Fruit fly (Drosophila melanogaster) whole organism, larva: Measurements from ENCODE around the gene Sap30.

Experiments
- noc ChIP-seq: fragments of 200-800 bp; sonication (Bioruptor generic); optimal IDR thresholded peaks from 3 replicates; lab custom pipeline; 2019; ENCODE audit warnings: missing biosample characterization, mild to moderate bottlenecking, missing genetic modification characterization, moderate library complexity

Gene Sap30

DNA sequence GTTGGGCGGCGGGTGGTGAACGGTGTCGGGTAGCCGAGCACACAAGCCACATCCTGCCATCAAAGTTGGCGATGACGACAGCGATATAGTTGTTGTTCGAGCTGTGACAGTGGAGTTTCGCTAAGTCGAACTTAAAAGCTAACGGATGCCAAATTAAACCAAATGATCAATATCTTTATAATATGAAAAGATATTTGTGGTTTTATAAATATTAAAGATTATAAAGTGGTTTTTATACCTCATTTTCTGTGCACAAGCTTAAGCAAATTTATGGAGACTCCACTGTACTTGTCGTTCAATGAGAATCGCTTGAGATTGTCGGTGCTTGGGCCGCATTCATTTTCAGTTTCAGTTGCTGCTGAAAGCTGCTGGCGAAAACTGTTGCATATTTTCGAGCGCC lies 35.0 kb downstream of the Sap30 start:
- peak; percentile 22 for TF ChIP-seq noc (tag; lab: Kevin White, UChicago)

DNA sequence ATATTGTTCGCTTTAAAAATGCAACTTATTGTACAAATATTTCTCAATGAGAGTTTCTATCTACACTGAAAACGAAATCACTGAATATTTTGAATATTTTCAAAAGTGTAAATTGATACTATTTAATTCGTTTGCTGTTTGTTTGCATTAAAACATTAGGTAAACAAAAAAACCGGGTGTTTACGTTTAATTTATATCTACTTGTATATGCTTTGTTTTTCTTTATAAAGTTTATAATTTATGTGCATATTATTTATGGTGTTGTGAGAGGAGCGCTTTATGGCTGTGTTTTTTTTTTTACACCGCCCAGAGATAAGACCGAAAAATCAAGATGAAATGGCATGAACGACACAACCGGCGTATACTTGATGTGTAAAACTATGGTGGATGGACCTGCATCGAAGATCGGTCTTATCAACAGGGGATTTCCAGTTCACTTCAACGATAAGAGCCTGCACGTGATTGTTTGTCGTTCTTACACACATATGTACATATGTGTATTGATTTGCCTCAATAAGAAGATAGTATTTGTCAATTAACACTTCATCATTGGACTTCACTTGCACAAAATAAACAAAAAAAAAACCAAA lies 42.5 kb downstream of the Sap30 start:
- TF ChIP-seq noc (tag; lab: Kevin White, UChicago) = peak; percentile 43

DNA sequence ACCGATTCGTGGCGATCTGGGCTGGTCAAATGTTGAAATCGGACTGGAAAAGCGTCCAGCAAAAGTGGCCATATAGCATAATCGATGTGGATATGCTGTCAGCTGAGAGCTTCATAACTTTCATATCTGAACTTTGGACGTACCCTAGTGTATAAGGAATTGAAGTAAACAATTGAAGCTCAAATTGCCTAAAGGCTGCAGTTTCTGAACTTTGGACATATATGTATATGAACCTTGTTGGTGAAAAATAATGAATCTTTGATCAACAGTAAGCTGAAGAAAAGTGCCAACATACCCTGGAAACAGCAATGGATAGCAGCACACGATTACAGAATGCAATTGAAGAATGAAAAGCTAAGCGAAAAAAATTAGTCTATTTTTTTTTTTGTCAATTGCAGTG lies 43.0 kb downstream of the Sap30 start:
- TF ChIP-seq noc (tag; lab: Kevin White, UChicago) = no peak

DNA sequence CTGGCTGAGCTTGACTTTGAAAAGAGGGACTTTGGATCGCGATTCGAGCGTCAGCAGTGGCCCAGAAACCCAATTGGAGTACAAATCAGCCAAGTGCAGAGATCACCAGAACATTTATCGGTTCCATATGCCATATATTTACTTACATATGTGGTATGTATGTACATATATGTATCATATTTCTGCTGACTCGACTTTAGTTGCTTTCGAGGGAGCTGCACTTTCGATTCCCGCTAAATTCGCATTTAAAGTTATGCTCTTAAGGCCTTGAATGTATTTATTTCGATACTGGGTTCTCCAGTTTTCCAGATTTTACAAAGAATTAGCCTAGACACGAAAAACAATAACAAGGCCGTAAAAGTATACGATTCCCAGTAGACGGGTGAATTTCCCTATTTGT lies 44.8 kb downstream of the Sap30 start:
- TF ChIP-seq noc (tag; lab: Kevin White, UChicago) = no peak

DNA sequence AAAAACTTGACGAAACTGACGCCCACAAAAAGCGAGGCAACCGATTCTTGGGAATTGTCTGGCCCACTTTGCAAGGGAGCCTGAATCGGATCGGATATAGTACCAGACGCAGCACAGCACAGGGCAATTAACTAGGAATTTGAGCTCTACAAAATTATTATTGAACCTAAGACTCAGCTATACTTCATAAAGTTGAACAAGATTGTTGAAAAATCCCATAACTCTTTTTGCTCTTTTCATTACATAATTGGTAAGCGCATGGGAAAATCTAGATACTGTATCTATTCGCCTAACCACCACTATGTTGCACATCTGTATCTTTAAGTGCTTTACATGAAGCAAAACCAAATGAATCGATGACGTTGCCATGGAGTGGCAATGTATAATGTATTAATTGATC lies 46.0 kb downstream of the Sap30 start:
- no peak for TF ChIP-seq noc (tag; lab: Kevin White, UChicago)

DNA sequence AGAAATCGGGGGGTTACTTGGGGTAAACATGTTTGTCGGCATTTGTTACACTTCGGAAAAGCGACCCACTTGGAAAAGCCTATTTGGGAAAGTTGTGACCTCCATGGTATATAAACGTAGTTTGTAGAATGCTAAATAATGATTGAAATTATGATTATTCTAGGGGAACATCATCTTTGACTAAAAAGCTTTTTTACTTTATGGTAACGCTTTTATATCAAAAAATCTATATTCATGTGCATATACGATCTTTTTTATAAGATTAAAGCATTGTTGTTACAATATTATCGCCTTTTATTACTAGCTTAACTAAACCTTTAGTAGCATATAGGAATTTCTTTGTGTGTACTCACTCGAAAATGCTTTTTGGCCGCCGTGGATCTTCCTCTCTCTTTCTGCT lies 47.2 kb downstream of the Sap30 start:
- no peak for TF ChIP-seq noc (tag; lab: Kevin White, UChicago)

DNA sequence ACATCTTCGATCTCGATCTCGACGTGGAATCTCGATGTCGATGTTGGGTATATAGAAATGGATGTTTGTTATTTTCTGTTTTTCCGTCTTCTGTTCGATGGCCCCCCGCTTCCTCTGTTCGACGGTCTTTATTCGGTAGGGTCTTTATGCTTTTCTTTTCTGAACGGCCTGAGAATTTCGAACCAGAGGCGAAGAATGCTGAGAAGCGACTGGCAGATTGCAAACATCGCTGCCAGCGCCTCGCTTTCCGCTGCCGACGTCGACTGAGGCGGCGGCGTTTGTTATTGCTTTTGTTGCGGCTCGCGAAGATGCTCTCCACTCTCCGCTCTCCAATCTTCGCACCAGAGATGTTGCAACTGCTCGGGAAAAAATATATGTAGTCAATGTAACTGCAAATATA lies 48.2 kb downstream of the Sap30 start, which contains the start of the genes CG13004 and CG46306:
Gene CG13004, minus strand, starts transcription at position 217 of the 400 bp plus-strand sequence.
Gene CG46306, minus strand, starts transcription at position 217 of the 400 bp plus-strand sequence.
- TF ChIP-seq noc (tag; lab: Kevin White, UChicago) = no peak

DNA sequence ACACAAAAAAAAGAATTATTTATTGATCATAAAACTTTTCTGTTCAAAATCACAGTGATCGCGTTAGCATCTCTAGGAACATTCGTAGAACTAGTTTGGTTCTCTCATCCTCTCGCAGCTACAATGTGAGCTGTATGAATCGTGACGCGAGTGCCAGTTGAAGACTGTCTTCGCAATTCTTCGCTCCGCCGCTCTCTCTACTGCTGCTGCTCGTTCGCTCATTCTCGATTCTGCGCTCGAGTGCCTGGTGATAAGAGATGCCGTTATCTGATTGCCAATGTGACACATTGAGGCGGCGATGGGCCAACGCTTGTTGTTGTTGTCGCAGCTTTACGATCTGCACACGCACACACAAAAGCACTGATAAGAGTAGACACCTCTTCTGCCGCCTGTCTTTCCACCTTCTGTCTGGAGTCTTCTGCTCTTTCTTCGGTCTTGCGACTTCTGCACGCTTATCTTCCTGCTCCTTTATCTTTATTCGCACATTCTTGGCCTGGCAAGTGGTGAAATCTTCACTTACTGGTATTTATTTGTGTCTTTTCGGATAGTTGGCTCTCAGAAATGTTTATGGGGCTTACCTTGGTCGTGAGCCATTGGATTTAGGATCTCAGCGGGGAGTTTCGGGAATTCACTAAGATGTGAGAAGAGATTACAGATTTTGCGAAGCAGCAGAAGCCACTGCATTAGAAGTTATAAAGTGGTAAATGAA lies 49.2 kb downstream of the Sap30 start:
- peak; percentile 80 for TF ChIP-seq noc (tag; lab: Kevin White, UChicago)

DNA sequence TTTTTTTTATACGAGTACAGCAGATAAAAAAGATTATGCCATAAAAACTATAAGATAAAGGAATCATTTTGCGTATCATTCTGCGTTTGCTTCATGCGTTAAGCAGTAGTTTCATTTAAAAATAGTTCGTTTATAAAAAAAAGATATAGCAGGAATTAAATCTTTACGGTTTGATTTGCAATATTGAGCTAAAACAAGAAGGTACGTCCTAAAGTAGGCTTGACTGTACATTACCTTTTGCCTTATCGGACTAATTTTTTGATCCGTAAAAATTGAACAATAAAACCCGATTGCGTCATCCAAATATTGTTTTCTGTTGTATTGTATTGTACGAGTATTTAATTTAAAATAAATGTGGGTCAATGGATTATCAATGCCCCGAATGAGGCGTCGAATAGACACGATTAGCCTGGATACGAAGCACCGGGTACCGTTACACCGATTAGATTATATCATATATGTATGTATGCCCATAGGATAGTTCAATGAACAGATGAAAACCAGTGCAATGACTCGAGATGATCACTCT lies 49.8 kb downstream of the Sap30 start:
- TF ChIP-seq noc (tag; lab: Kevin White, UChicago) = no peak

DNA sequence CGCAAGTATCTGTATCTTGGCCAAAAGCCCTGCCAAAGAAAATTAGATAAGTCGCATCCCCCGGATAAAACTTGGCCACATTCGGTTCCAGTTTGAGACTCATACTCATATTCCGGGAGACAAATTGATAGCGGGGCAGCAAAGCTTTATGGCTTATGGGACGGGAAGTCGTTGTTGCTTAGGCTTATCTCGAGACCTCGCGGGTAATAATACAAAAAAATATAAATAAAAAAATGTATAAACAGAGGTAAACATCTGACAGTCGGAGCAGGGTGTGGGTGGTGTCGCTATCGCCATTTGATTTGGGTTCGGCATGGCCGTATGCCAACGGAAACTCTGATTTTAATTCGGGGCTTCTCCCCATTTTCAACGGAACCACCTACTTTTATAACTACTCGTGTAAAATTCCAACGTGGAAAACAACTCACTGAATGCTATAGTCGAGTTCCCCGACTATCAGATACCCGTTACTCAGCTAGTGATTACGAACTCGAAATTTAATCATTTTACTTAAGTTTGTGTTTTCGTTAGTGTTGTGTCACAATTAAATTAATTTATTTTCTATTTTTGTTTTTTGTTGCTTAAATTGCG lies 50.6 kb downstream of the Sap30 start:
- peak; percentile 32 for TF ChIP-seq noc (tag; lab: Kevin White, UChicago)

DNA sequence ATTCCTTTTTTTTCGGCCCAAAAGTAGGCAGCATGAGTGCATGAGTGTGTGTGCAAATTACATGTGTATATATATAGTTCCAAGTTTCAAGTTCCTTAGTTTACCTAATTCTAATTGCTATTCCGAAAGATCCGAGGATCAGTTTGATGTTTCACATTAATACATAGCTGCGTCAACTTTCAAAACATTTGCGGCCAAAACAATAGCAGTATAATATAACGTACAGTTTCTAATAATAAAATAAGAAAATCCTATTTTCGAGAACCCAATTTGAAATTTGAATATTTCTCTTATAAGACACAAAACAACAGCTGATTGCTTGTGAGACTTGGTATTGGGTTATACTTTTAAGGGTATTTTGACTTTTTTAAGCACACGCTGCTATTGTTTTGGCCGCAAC lies 52.0 kb downstream of the Sap30 start:
- no peak for TF ChIP-seq noc (tag; lab: Kevin White, UChicago)
